Fruit fly (Drosophila melanogaster) whole organism, embryonic: Measurements from ENCODE around the gene lama.

Experiments used
- Aef1 ChIP-seq: fragments of 200-800 bp; sonication (Bioruptor generic); IDR thresholded peaks from 3 replicates; pipeline ENCODE4 v1.3.6; 2022; ENCODE audit warnings: missing biosample characterization, missing genetic modification characterization
- CG1024 ChIP-seq: fragments of 200-800 bp; sonication (Bioruptor generic); IDR thresholded peaks from 2 replicates; pipeline ENCODE4 v1.3.6; 2022; ENCODE audit warnings: missing biosample characterization, missing genetic modification characterization
- CG10543 ChIP-seq: fragments of 200-800 bp; sonication (Bioruptor generic); optimal IDR thresholded peaks from 3 replicates; lab custom pipeline; 2017; ENCODE audit warnings: missing biosample characterization, mild to moderate bottlenecking, missing genetic modification characterization, moderate library complexity
- CG10565 ChIP-seq: fragments of 200-800 bp; sonication (Bioruptor generic); optimal IDR thresholded peaks from 3 replicates; lab custom pipeline; 2016; ENCODE audit warnings: missing biosample characterization, mild to moderate bottlenecking, missing genetic modification characterization
- CG11696 ChIP-seq: fragments of 200-800 bp; sonication (Bioruptor generic); IDR thresholded peaks from 2 replicates; pipeline ENCODE4 v1.3.6; 2022; ENCODE audit warnings: missing biosample characterization, missing genetic modification characterization
- CG12071 ChIP-seq: fragments of 200-800 bp; sonication (Bioruptor generic); optimal IDR thresholded peaks from 3 replicates; lab custom pipeline; 2018; ENCODE audit warnings: missing biosample characterization, mild to moderate bottlenecking, missing genetic modification characterization
- CG12659 ChIP-seq: fragments of 200-800 bp; sonication (Bioruptor generic); optimal IDR thresholded peaks from 3 replicates; lab custom pipeline; 2017; ENCODE audit warnings: mild to moderate bottlenecking, missing biosample characterization, missing genetic modification reagents, missing genetic modification characterization
- CG13894 ChIP-seq: fragments of 200-800 bp; sonication (Bioruptor generic); optimal IDR thresholded peaks from 3 replicates; lab custom pipeline; 2018; ENCODE audit warnings: missing biosample characterization, mild to moderate bottlenecking, missing genetic modification characterization, moderate library complexity
- CG14710 ChIP-seq: fragments of 200-800 bp; sonication (Bioruptor generic); optimal IDR thresholded peaks from 3 replicates; lab custom pipeline; 2019; ENCODE audit warnings: missing biosample characterization, mild to moderate bottlenecking, missing genetic modification characterization, moderate library complexity
- CG14965 ChIP-seq: fragments of 200-800 bp; sonication (Bioruptor generic); optimal IDR thresholded peaks from 2 replicates; lab custom pipeline; 2016; ENCODE audit warnings: missing biosample characterization, missing genetic modification characterization, borderline replicate concordance
- CG15011 ChIP-seq: fragments of 200-800 bp; sonication (Bioruptor generic); optimal IDR thresholded peaks from 3 replicates; lab custom pipeline; 2018; ENCODE audit warnings: missing biosample characterization, mild to moderate bottlenecking, missing genetic modification characterization
- CG17361 ChIP-seq: fragments of 200-800 bp; sonication (Bioruptor generic); IDR thresholded peaks from 3 replicates; pipeline ENCODE4 v1.3.6; 2022; ENCODE audit warnings: missing biosample characterization, missing genetic modification characterization
- CG2889 ChIP-seq: fragments of 200-800 bp; sonication (Bioruptor generic); IDR thresholded peaks from 3 replicates; pipeline ENCODE4 v1.3.6; 2022; ENCODE audit warnings: missing biosample characterization, missing genetic modification characterization
- CG30020 ChIP-seq: fragments of 200-800 bp; optimal IDR thresholded peaks from 2 replicates; lab custom pipeline; 2019; ENCODE audit warnings: missing biosample characterization, mild to moderate bottlenecking, missing genetic modification characterization, moderate library complexity
- CG32532 ChIP-seq: fragments of 200-800 bp; sonication (Bioruptor generic); IDR thresholded peaks from 2 replicates; pipeline ENCODE4 v1.3.6; 2022; ENCODE audit warnings: missing biosample characterization, missing genetic modification characterization
- CG32767 ChIP-seq: fragments of 200-800 bp; sonication (Bioruptor generic); IDR thresholded peaks from 2 replicates; pipeline ENCODE4 v1.3.6; 2022; ENCODE audit warnings: missing biosample characterization, missing genetic modification characterization
- CG33557 ChIP-seq: fragments of 200-800 bp; sonication (Bioruptor generic); optimal IDR thresholded peaks from 2 replicates; lab custom pipeline; 2019; ENCODE audit warnings: missing biosample characterization, mild to moderate bottlenecking, missing genetic modification characterization, moderate library complexity
- CG4820 ChIP-seq: fragments of 200-800 bp; sonication (Bioruptor generic); optimal IDR thresholded peaks from 3 replicates; lab custom pipeline; 2016; ENCODE audit warnings: missing biosample characterization, missing genetic modification characterization
- CG6683 ChIP-seq: fragments of 200-800 bp; sonication (Bioruptor generic); optimal IDR thresholded peaks from 2 replicates; lab custom pipeline; 2017; ENCODE audit warnings: missing biosample characterization, mild to moderate bottlenecking, missing genetic modification characterization, missing genetic modification reagents
- CG9932 ChIP-seq: fragments of 200-800 bp; sonication (Bioruptor generic); IDR thresholded peaks from 2 replicates; pipeline ENCODE4 v1.3.6; 2022; ENCODE audit warnings: missing biosample characterization, missing genetic modification characterization
- E2f1 ChIP-seq: fragments of 200-800 bp; sonication (Bioruptor generic); IDR thresholded peaks from 2 replicates; pipeline ENCODE4 v1.3.6; 2022; ENCODE audit warnings: missing biosample characterization, missing genetic modification characterization
- Fer3 ChIP-seq: fragments of 200-800 bp; sonication (Bioruptor generic); optimal IDR thresholded peaks from 2 replicates; lab custom pipeline; 2018; ENCODE audit warnings: missing biosample characterization, mild to moderate bottlenecking, missing genetic modification characterization, moderate library complexity
- H2.0 ChIP-seq: fragments of 200-800 bp; sonication (Bioruptor generic); IDR thresholded peaks from 2 replicates; pipeline ENCODE4 v1.3.6; 2022; ENCODE audit warnings: missing biosample characterization, missing genetic modification characterization
- Hr3 ChIP-seq: fragments of 200-800 bp; sonication (Bioruptor generic); optimal IDR thresholded peaks from 3 replicates; lab custom pipeline; 2016; ENCODE audit warnings: missing biosample characterization, missing genetic modification characterization
- Med ChIP-seq: fragments of 200-800 bp; sonication (Bioruptor generic); peaks from one replicate; lab custom pipeline; 2016; ENCODE audit warnings: missing biosample characterization, missing genetic modification characterization, mild to moderate bottlenecking, inconsistent platforms, moderate library complexity
- Usf ChIP-seq: fragments of 200-800 bp; sonication (Bioruptor generic); optimal IDR thresholded peaks from 2 replicates; lab custom pipeline; 2017; ENCODE audit warnings: missing genotype, missing biosample characterization, missing genetic modification characterization
- ab ChIP-seq: fragments of 200-800 bp; sonication (Bioruptor generic); optimal IDR thresholded peaks from 2 replicates; lab custom pipeline; 2016; ENCODE audit warnings: missing biosample characterization, missing genetic modification characterization
- ash1 ChIP-seq: fragments of 200-800 bp; sonication (Bioruptor generic); optimal IDR thresholded peaks from 2 replicates; lab custom pipeline; 2018; ENCODE audit warnings: missing biosample characterization, mild to moderate bottlenecking, missing genetic modification characterization
- bab2 ChIP-seq: fragments of 200-800 bp; sonication (Bioruptor generic); optimal IDR thresholded peaks from 2 replicates; lab custom pipeline; 2016; ENCODE audit warnings: missing biosample characterization, missing genetic modification characterization
- bcd ChIP-seq: fragments of 200-800 bp; sonication (Bioruptor generic); optimal IDR thresholded peaks from 2 replicates; lab custom pipeline; 2017; ENCODE audit warnings: missing biosample characterization, mild to moderate bottlenecking, missing genetic modification characterization
- cas ChIP-seq: fragments of 200-800 bp; sonication (Bioruptor generic); IDR thresholded peaks from 2 replicates; pipeline ENCODE4 v1.3.6; 2022; ENCODE audit warnings: missing biosample characterization, missing genetic modification characterization
- crol ChIP-seq: fragments of 200-800 bp; sonication (Bioruptor generic); IDR thresholded peaks from 2 replicates; pipeline ENCODE4 v1.3.6; 2022; ENCODE audit warnings: missing biosample characterization, missing genetic modification characterization
- da ChIP-seq: fragments of 200-800 bp; sonication (Bioruptor generic); optimal IDR thresholded peaks from 2 replicates; lab custom pipeline; 2016; ENCODE audit warnings: missing biosample characterization, missing genetic modification characterization
- dati ChIP-seq: fragments of 200-800 bp; sonication (Bioruptor generic); IDR thresholded peaks from 2 replicates; pipeline ENCODE4 v1.3.6; 2022; ENCODE audit warnings: missing biosample characterization, missing genetic modification characterization
- en ChIP-seq: fragments of 200-800 bp; sonication (Bioruptor generic); optimal IDR thresholded peaks from 2 replicates; lab custom pipeline; 2016; ENCODE audit warnings: missing biosample characterization, missing genetic modification characterization
- grau ChIP-seq: fragments of 200-800 bp; optimal IDR thresholded peaks from 3 replicates; lab custom pipeline; 2019; ENCODE audit warnings: missing biosample characterization, mild to moderate bottlenecking, missing genetic modification characterization, moderate library complexity
- insv ChIP-seq, 2 experiments: fragments of 200-800 bp; sonication (Bioruptor generic); optimal IDR thresholded peaks; 3 replicates each; lab custom pipeline; 2016 to 2018; ENCODE audit warnings: missing biosample characterization in 2 of 2, missing genetic modification characterization in 2 of 2
- lab ChIP-seq: fragments of 200-800 bp; sonication (Bioruptor generic); optimal IDR thresholded peaks from 3 replicates; lab custom pipeline; 2017; ENCODE audit warnings: missing biosample characterization, missing genetic modification characterization, mild to moderate bottlenecking, moderate library complexity, missing genetic modification reagents
- lov ChIP-seq, 2 experiments: fragments of 200-800 bp in 1 of 2; fragments of >200 bp in 1 of 2; sonication (Bioruptor generic) in 1 of 2; IDR thresholded peaks in 1 of 2; optimal IDR thresholded peaks in 1 of 2; 2 replicates in 1 of 2; 3 replicates in 1 of 2; pipeline versions ENCODE4 v1.3.6 to Lab custom; 2017 to 2022; ENCODE audit warnings: missing biosample characterization in 1 of 2, missing genetic modification characterization in 1 of 2
- mld ChIP-seq: fragments of 200-800 bp; sonication (Bioruptor generic); IDR thresholded peaks from 3 replicates; pipeline ENCODE4 v1.3.6; 2022; ENCODE audit warnings: missing biosample characterization, missing genetic modification characterization; ENCODE audit not compliant: partially characterized antibody
- ro ChIP-seq: fragments of 200-800 bp; sonication (Bioruptor generic); IDR thresholded peaks from 2 replicates; pipeline ENCODE4 v1.3.6; 2022; ENCODE audit warnings: missing biosample characterization, missing genetic modification characterization
- schlank ChIP-seq: fragments of 200-800 bp; sonication (Bioruptor generic); optimal IDR thresholded peaks from 2 replicates; lab custom pipeline; 2018; ENCODE audit warnings: missing biosample characterization, mild to moderate bottlenecking, missing genetic modification characterization
- sima ChIP-seq: fragments of 200-800 bp; sonication (Bioruptor generic); optimal IDR thresholded peaks from 2 replicates; lab custom pipeline; 2016; ENCODE audit warnings: missing biosample characterization, missing genetic modification characterization
- sisA ChIP-seq: fragments of 200-800 bp; sonication (Bioruptor generic); IDR thresholded peaks from 2 replicates; pipeline ENCODE4 v1.3.6; 2022; ENCODE audit warnings: missing biosample characterization, missing genetic modification characterization
- tgo ChIP-seq: fragments of 200-800 bp; sonication (Bioruptor generic); IDR thresholded peaks from 3 replicates; pipeline ENCODE4 v1.3.6; 2022; ENCODE audit warnings: missing biosample characterization, missing genetic modification characterization
- tup ChIP-seq: fragments of 200-800 bp; sonication (Bioruptor generic); optimal IDR thresholded peaks from 2 replicates; lab custom pipeline; 2016; ENCODE audit warnings: missing biosample characterization, mild to moderate bottlenecking, missing genetic modification characterization, moderate library complexity
- unc-4 ChIP-seq: fragments of 200-800 bp; sonication (Bioruptor generic); IDR thresholded peaks from 2 replicates; pipeline ENCODE4 v1.3.6; 2022; ENCODE audit warnings: missing biosample characterization, missing genetic modification characterization; ENCODE audit not compliant: partially characterized antibody
- usp ChIP-seq: fragments of >200 bp; optimal IDR thresholded peaks from 2 replicates; lab custom pipeline; 2017; ENCODE audit warnings: missing biosample characterization, missing genetic modification characterization
- wek ChIP-seq: fragments of 200-800 bp; sonication (Bioruptor generic); optimal IDR thresholded peaks from 3 replicates; lab custom pipeline; 2018; ENCODE audit warnings: missing biosample characterization, mild to moderate bottlenecking, missing genetic modification characterization, moderate library complexity

Gene lama

DNA sequence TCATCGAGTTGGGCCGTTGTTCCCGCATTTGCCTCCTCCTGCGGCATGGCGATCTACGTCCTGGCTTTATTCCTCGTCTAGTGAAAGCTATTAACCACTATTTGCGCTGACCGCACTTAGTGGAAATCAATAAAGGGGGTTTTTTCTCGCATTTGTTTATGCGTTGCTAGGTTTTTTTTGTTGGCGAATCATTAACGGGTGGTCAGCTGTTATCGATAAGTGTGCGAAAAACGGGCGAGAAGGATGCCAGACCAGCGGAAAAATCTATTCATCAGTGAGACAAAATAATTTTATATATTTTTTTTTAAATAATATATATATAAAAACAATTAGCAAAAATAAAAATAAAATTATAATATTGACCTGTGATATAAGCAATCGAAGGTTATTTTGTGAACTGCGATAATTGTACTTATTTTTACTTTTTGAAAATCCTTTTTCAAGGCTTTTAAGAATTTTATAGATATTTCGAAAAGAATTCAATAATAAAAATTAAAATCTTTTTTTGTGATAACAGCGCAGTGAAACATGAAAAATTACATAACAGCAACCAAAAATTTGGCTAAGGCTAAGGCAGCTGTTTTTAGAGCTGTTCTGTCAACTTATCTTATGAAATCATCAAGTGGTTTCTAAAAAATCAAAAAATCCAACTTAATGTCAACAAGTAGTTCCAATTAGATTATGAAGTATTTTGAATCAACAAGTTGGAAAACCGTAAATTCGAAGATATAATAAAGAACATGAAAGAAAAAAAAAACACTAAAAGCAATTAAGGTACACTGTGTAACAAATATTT, 3.7 kb upstream of the lama start, which contains the start of gene Klp64D (continued):
- TF ChIP-seq CG12659 (GFP tag; lab: Kevin White, UChicago) (peak; percentile 36), ab (GFP tag; lab: Kevin White, UChicago) (no peak), CG33557 (GFP tag; lab: Kevin White, UChicago) (peak; percentile 3), grau (peak; percentile 43), CG2889 (no peak), E2f1 (GFP tag; lab: Robert Waterston, UW) (0 out of 2 replicates have a peak, but pooled peaks have one; percentile 25), CG11696 (GFP tag; lab: Robert Waterston, UW) (no peak), CG32767 (GFP tag; lab: Robert Waterston, UW) (no peak), wek (GFP tag; lab: Kevin White, UChicago) (no peak), CG15011 (GFP tag; lab: Kevin White, UChicago) (no peak), tup (GFP tag; lab: Kevin White, UChicago) (no peak), da (no peak), unc-4 (GFP tag; lab: Robert Waterston, UW) (no peak), CG4820 (no peak), ash1 (GFP tag; lab: Kevin White, UChicago) (no peak), CG10565 (GFP tag; lab: Kevin White, UChicago) (no peak), insv (GFP tag; optimal IDR thresholded peaks at IDR 0.05; lab: Kevin White, UChicago) (peak in 1 of 2 experiments; percentile 82), H2.0 (GFP tag; lab: Robert Waterston, UW) (no peak), CG32532 (GFP tag; lab: Robert Waterston, UW) (peak; percentile 58), schlank (tag; lab: Kevin White, UChicago) (no peak), sima (GFP tag; lab: Kevin White, UChicago) (no peak), bcd (GFP tag; lab: Kevin White, UChicago) (no peak), dati (GFP tag; lab: Robert Waterston, UW) (no peak), CG30020 (tag; lab: Kevin White, UChicago) (peak; percentile 26), lov (optimal IDR thresholded peaks at IDR 0.05; lab: Kevin White, UChicago) (no peak), lov (GFP tag; IDR thresholded peaks at IDR 0.05; lab: Robert Waterston, UW) (no peak), ro (GFP tag; lab: Robert Waterston, UW) (no peak), mld (GFP tag; lab: Robert Waterston, UW) (no peak), CG9932 (GFP tag; lab: Robert Waterston, UW) (peak; percentile 65), CG12071 (no peak), en (GFP tag; lab: Kevin White, UChicago) (no peak), bab2 (GFP tag; lab: Kevin White, UChicago) (no peak), CG14710 (tag; lab: Kevin White, UChicago) (peak; percentile 48), sisA (GFP tag; lab: Robert Waterston, UW) (no peak), Hr3 (GFP tag; lab: Kevin White, UChicago) (peak; percentile 12), CG17361 (peak; percentile 44; the same call in 2 of the 3 replicates), Usf (no peak), usp (GFP tag; lab: Kevin White, UChicago) (no peak), CG14965 (GFP tag; lab: Kevin White, UChicago) (no peak), CG10543 (peak; percentile 60), Fer3 (peak; percentile 20), crol (GFP tag; lab: Robert Waterston, UW) (no peak), Med (GFP tag; lab: Kevin White, UChicago) (peak; percentile 70), lab (GFP tag; lab: Kevin White, UChicago) (peak; percentile 39), cas (GFP tag; lab: Robert Waterston, UW) (no peak), tgo (no peak; the same call in 2 of the 3 replicates), CG6683 (GFP tag; lab: Kevin White, UChicago) (no peak), CG1024 (no peak), Aef1 (GFP tag; lab: Robert Waterston, UW) (no peak), CG13894 (peak; percentile 46)
